Worm (Caenorhabditis elegans): Measurements from ENCODE around the gene ZK112.4.
A peak's percentile ranks its signal among the peaks of the same experiment; 100 is the strongest.

The ZK112.4 gene

ce11 chrIII:7773791-7774190, 44.0 kb upstream of the ZK112.4 start:
- no peak for TF ChIP-seq madf-2 (tag; optimal IDR thresholded peaks at IDR 0.05)
- TF ChIP-seq mec-3 (tag; optimal IDR thresholded peaks at IDR 0.05; ENCODE audit: borderline replicate concordance) = no peak
- no peak for TF ChIP-seq ceh-31 (tag; optimal IDR thresholded peaks at IDR 0.05)
- no peak for TF ChIP-seq F13H6.1 (tag; optimal IDR thresholded peaks at IDR 0.05)
- no peak for TF ChIP-seq ztf-16 (tag; optimal IDR thresholded peaks at IDR 0.05)
- no peak for TF ChIP-seq ets-4 (tag; optimal IDR thresholded peaks at IDR 0.05)

ce11 chrIII:7772901-7773300, 43.1 kb upstream of the ZK112.4 start, which contains the start of the genes ZK686.6 and ZK686.1:
Gene ZK686.6, minus strand, starts transcription at chrIII:7773001.
Gene ZK686.1, plus strand, starts transcription at chrIII:7773134.
- TF ChIP-seq T23F11.4 (GFP tag; optimal IDR thresholded peaks at IDR 0.05) (no peak), hlh-15 (tag; optimal IDR thresholded peaks at IDR 0.05) (no peak), pha-2 (tag; optimal IDR thresholded peaks at IDR 0.05) (no peak), dmd-4 (tag; optimal IDR thresholded peaks at IDR 0.05; ENCODE audit: borderline replicate concordance) (no peak), ama-1 (optimal IDR thresholded peaks at IDR 0.05) (no peak), madf-2 (tag; optimal IDR thresholded peaks at IDR 0.05) (no peak), lin-11 (tag; optimal IDR thresholded peaks at IDR 0.05) (no peak), nfya-1 (tag; optimal IDR thresholded peaks at IDR 0.05) (no peak), hlh-13 (GFP tag; optimal IDR thresholded peaks at IDR 0.05) (no peak), Y22D7AL.16 (tag; optimal IDR thresholded peaks at IDR 0.05) (no peak), rnt-1 (tag; optimal IDR thresholded peaks at IDR 0.05) (no peak), C38D4.7 (GFP tag; optimal IDR thresholded peaks at IDR 0.05) (no peak), ceh-14 (tag; optimal IDR thresholded peaks at IDR 0.05) (no peak), syd-9 (tag; optimal IDR thresholded peaks at IDR 0.05) (no peak), ets-4 (tag; optimal IDR thresholded peaks at IDR 0.05) (no peak), ceh-34 (tag; optimal IDR thresholded peaks at IDR 0.05) (no peak), ceh-19 (GFP tag; optimal IDR thresholded peaks at IDR 0.05) (no peak), lim-6 (tag; optimal IDR thresholded peaks at IDR 0.05) (no peak), ceh-22 (tag; optimal IDR thresholded peaks at IDR 0.05) (no peak)

- TF ChIP-seq nfya-1 (tag; optimal IDR thresholded peaks at IDR 0.05) = peak; percentile 32
Measured at ce11 chrIII:7770986-7771385, 41.2 kb upstream of the ZK112.4 start.

ce11 chrIII:7769965-7770364, 40.2 kb upstream of the ZK112.4 start, which contains the start of gene snu-23:
Gene snu-23, minus strand, starts transcription at chrIII:7770120.
- TF ChIP-seq lim-6 (tag; optimal IDR thresholded peaks at IDR 0.05) = no peak
- no peak for TF ChIP-seq fax-1 (tag; optimal IDR thresholded peaks at IDR 0.05)
- TF ChIP-seq fkh-6 (tag; optimal IDR thresholded peaks at IDR 0.05) = no peak
- no peak for TF ChIP-seq madf-2 (tag; optimal IDR thresholded peaks at IDR 0.05)
- TF ChIP-seq ahr-1 (tag; optimal IDR thresholded peaks at IDR 0.05) = no peak
- no peak for TF ChIP-seq Y22D7AL.16 (tag; optimal IDR thresholded peaks at IDR 0.05)
- TF ChIP-seq ceh-30 (tag; optimal IDR thresholded peaks at IDR 0.05) = no peak
- no peak for TF ChIP-seq ceh-48 (tag; optimal IDR thresholded peaks at IDR 0.05)
- TF ChIP-seq sdc-2 (tag; optimal IDR thresholded peaks at IDR 0.05) = no peak
- TF ChIP-seq C08G9.2 (tag; optimal IDR thresholded peaks at IDR 0.05) = no peak
- no peak for TF ChIP-seq ama-1 (optimal IDR thresholded peaks at IDR 0.05)
- TF ChIP-seq tbx-2 (tag; optimal IDR thresholded peaks at IDR 0.05) = no peak
- no peak for TF ChIP-seq nhr-11 (tag; optimal IDR thresholded peaks at IDR 0.05)
- no peak for TF ChIP-seq K09A11.1 (tag; optimal IDR thresholded peaks at IDR 0.05; ENCODE audit: insufficient read depth)
- no peak for TF ChIP-seq mec-3 (tag; optimal IDR thresholded peaks at IDR 0.05; ENCODE audit: borderline replicate concordance)
- no peak for TF ChIP-seq ceh-34 (tag; optimal IDR thresholded peaks at IDR 0.05)
- TF ChIP-seq pha-2 (tag; optimal IDR thresholded peaks at IDR 0.05) = no peak

- no peak for TF ChIP-seq fkh-6 (tag; optimal IDR thresholded peaks at IDR 0.05)
- TF ChIP-seq pag-3 (tag; optimal IDR thresholded peaks at IDR 0.05; ENCODE audit: borderline replicate concordance) = no peak
- no peak for TF ChIP-seq ztf-16 (tag; optimal IDR thresholded peaks at IDR 0.05)
Measured at ce11 chrIII:7768963-7769362, 39.2 kb upstream of the ZK112.4 start, which contains the start of gene ZK686.3. Gene ZK686.3, minus strand, starts transcription at chrIII:7769063.

Measured in whole organism, late embryonic.